Fruit fly (Drosophila melanogaster) whole organism, prepupa: Measurements from ENCODE around the gene Uros1.

Source experiments
- Blimp-1 ChIP-seq: fragments of 200-800 bp; sonication (Bioruptor generic); optimal IDR thresholded peaks from 3 replicates; lab custom pipeline; 2017; ENCODE audit warnings: missing biosample characterization, missing genetic modification characterization, mild to moderate bottlenecking, moderate library complexity, missing genetic modification reagents
- CG10669 ChIP-seq: fragments of 200-800 bp; sonication (Bioruptor generic); optimal IDR thresholded peaks from 3 replicates; lab custom pipeline; 2018; ENCODE audit warnings: missing biosample characterization, mild to moderate bottlenecking, missing genetic modification characterization, moderate library complexity
- CG11294 ChIP-seq: fragments of 200-800 bp; sonication (Bioruptor generic); IDR thresholded peaks from 2 replicates; pipeline ENCODE4 v1.3.6; 2022; ENCODE audit warnings: missing biosample characterization, missing genetic modification characterization
- CG11762 ChIP-seq: fragments of 200-800 bp; sonication (Bioruptor generic); optimal IDR thresholded peaks from 3 replicates; lab custom pipeline; 2016; ENCODE audit warnings: missing biosample characterization, missing genetic modification characterization; ENCODE audit not compliant: insufficient read depth
- CG15336 ChIP-seq: fragments of 200-800 bp; sonication (Bioruptor generic); IDR thresholded peaks from 2 replicates; pipeline ENCODE4 v1.3.6; 2022; ENCODE audit warnings: missing biosample characterization, missing genetic modification characterization
- CG1621 ChIP-seq: fragments of 200-800 bp; sonication (Bioruptor generic); optimal IDR thresholded peaks from 3 replicates; lab custom pipeline; 2018; ENCODE audit warnings: missing biosample characterization, mild to moderate bottlenecking, missing genetic modification characterization
- CG16779 ChIP-seq: fragments of 200-800 bp; sonication (Bioruptor generic); optimal IDR thresholded peaks from 3 replicates; lab custom pipeline; 2017; ENCODE audit warnings: missing biosample characterization, mild to moderate bottlenecking, missing genetic modification characterization
- CG3032 ChIP-seq: fragments of 200-800 bp; optimal IDR thresholded peaks from 2 replicates; lab custom pipeline; 2019; ENCODE audit warnings: missing biosample characterization, mild to moderate bottlenecking, missing genetic modification characterization, moderate library complexity
- CG31627 ChIP-seq: fragments of 200-800 bp; sonication (Bioruptor generic); optimal IDR thresholded peaks from 3 replicates; lab custom pipeline; 2016; ENCODE audit warnings: missing biosample characterization, missing genetic modification characterization
- CG32006 ChIP-seq: fragments of 200-800 bp; sonication (Bioruptor generic); optimal IDR thresholded peaks from 3 replicates; lab custom pipeline; 2017; ENCODE audit warnings: missing biosample characterization, mild to moderate bottlenecking, missing genetic modification characterization
- CG4318 ChIP-seq: fragments of 200-800 bp; sonication (Bioruptor generic); optimal IDR thresholded peaks from 3 replicates; lab custom pipeline; 2017; ENCODE audit warnings: missing biosample characterization, mild to moderate bottlenecking, missing genetic modification characterization
- CG6276 ChIP-seq: fragments of 200-800 bp; sonication (Bioruptor generic); optimal IDR thresholded peaks from 2 replicates; lab custom pipeline; 2017; ENCODE audit warnings: missing biosample characterization, mild to moderate bottlenecking, missing genetic modification characterization
- CG6808 ChIP-seq: fragments of 200-800 bp; sonication (Bioruptor generic); optimal IDR thresholded peaks from 3 replicates; lab custom pipeline; 2017; ENCODE audit warnings: missing biosample characterization, missing genetic modification characterization, mild to moderate bottlenecking, moderate library complexity, missing genetic modification reagents
- CG6854 ChIP-seq: fragments of 200-800 bp; sonication (Bioruptor generic); optimal IDR thresholded peaks from 2 replicates; lab custom pipeline; 2017; ENCODE audit warnings: missing biosample characterization, mild to moderate bottlenecking, missing genetic modification characterization
- CG7368 ChIP-seq: fragments of 200-800 bp; sonication (Bioruptor generic); optimal IDR thresholded peaks from 3 replicates; lab custom pipeline; 2016; ENCODE audit warnings: missing biosample characterization, missing genetic modification characterization
- CG8119 ChIP-seq: fragments of 200-800 bp; sonication (Bioruptor generic); IDR thresholded peaks from 3 replicates; pipeline ENCODE4 v1.3.6; 2022; ENCODE audit warnings: missing biosample characterization, missing genetic modification characterization
- CG8319 ChIP-seq: fragments of 200-800 bp; sonication (Bioruptor generic); optimal IDR thresholded peaks from 3 replicates; lab custom pipeline; 2016; ENCODE audit warnings: missing biosample characterization, missing genetic modification characterization
- CG8632 ChIP-seq: fragments of 200-800 bp; sonication (Bioruptor generic); optimal IDR thresholded peaks from 3 replicates; lab custom pipeline; 2016; ENCODE audit warnings: missing biosample characterization, missing genetic modification characterization
- Eip78C ChIP-seq: fragments of 200-800 bp; sonication (Bioruptor generic); peaks from one replicate; lab custom pipeline; 2016; ENCODE audit warnings: missing biosample characterization, missing genetic modification characterization
- Eip93F ChIP-seq: fragments of 200-800 bp; sonication (Bioruptor generic); optimal IDR thresholded peaks from 2 replicates; lab custom pipeline; 2016; ENCODE audit warnings: missing biosample characterization, mild to moderate bottlenecking, missing genetic modification characterization
- Ets21C ChIP-seq: fragments of 200-800 bp; sonication (Bioruptor generic); optimal IDR thresholded peaks from 3 replicates; lab custom pipeline; 2016; ENCODE audit warnings: missing biosample characterization, missing genetic modification characterization
- Gug ChIP-seq: fragments of 200-800 bp; sonication (Bioruptor generic); IDR thresholded peaks from 2 replicates; pipeline ENCODE4 v1.3.6; 2022; ENCODE audit warnings: missing biosample characterization, missing genetic modification characterization
- Hr38 ChIP-seq: sonication (Bioruptor generic); optimal IDR thresholded peaks from 2 replicates; lab custom pipeline; 2016; ENCODE audit warnings: missing biosample characterization, missing genetic modification characterization
- Hr39 ChIP-seq: fragments of 200-800 bp; sonication (Bioruptor generic); optimal IDR thresholded peaks from 2 replicates; lab custom pipeline; 2016; ENCODE audit warnings: missing biosample characterization, missing genetic modification characterization
- Hr4 ChIP-seq: fragments of 200-800 bp; sonication (Bioruptor generic); optimal IDR thresholded peaks from 3 replicates; lab custom pipeline; 2016; ENCODE audit warnings: missing biosample characterization, missing genetic modification characterization
- Lpt ChIP-seq: fragments of 200-800 bp; sonication (Bioruptor generic); optimal IDR thresholded peaks from 3 replicates; lab custom pipeline; 2016; ENCODE audit warnings: missing biosample characterization, missing genetic modification characterization
- Met ChIP-seq: fragments of 200-800 bp; sonication (Bioruptor generic); optimal IDR thresholded peaks from 3 replicates; lab custom pipeline; 2016; ENCODE audit warnings: missing biosample characterization, missing genetic modification characterization
- OdsH ChIP-seq: fragments of 200-800 bp; sonication (Bioruptor generic); optimal IDR thresholded peaks from 3 replicates; lab custom pipeline; 2016; ENCODE audit warnings: missing biosample characterization, missing genetic modification characterization
- Smox ChIP-seq: fragments of 200-800 bp; sonication (Bioruptor generic); optimal IDR thresholded peaks from 3 replicates; lab custom pipeline; 2016; ENCODE audit warnings: missing biosample characterization, missing genetic modification characterization
- Sox14 ChIP-seq: fragments of 200-800 bp; sonication (Bioruptor generic); optimal IDR thresholded peaks from 3 replicates; lab custom pipeline; 2016; ENCODE audit warnings: missing biosample characterization, missing genetic modification characterization
- Sox15 ChIP-seq: fragments of 200-800 bp; sonication (Bioruptor generic); optimal IDR thresholded peaks from 3 replicates; lab custom pipeline; 2016; ENCODE audit warnings: missing biosample characterization, missing genetic modification characterization
- acj6 ChIP-seq: fragments of 200-800 bp; sonication (Bioruptor generic); optimal IDR thresholded peaks from 3 replicates; lab custom pipeline; 2016; ENCODE audit warnings: missing biosample characterization, missing genetic modification characterization
- cyc ChIP-seq: fragments of 200-800 bp; sonication (Bioruptor generic); optimal IDR thresholded peaks from 3 replicates; lab custom pipeline; 2016; ENCODE audit warnings: missing biosample characterization, missing genetic modification characterization
- dsx ChIP-seq: fragments of 200-800 bp; optimal IDR thresholded peaks from 3 replicates; lab custom pipeline; 2019; ENCODE audit warnings: missing biosample characterization, mild to moderate bottlenecking, missing genetic modification characterization, moderate library complexity; ENCODE audit not compliant: poor library complexity, severe bottlenecking
- eg ChIP-seq: fragments of 200-800 bp; sonication (Bioruptor generic); IDR thresholded peaks from 3 replicates; pipeline ENCODE4 v1.3.6; 2022; ENCODE audit warnings: missing biosample characterization, missing genetic modification characterization
- esn ChIP-seq: fragments of 200-800 bp; sonication (Bioruptor generic); optimal IDR thresholded peaks from 2 replicates; lab custom pipeline; 2016; ENCODE audit warnings: missing biosample characterization, mild to moderate bottlenecking, missing genetic modification characterization, moderate library complexity
- fd59A ChIP-seq: fragments of 200-800 bp; sonication (Bioruptor generic); optimal IDR thresholded peaks from 2 replicates; lab custom pipeline; 2017; ENCODE audit warnings: missing biosample characterization, mild to moderate bottlenecking, missing genetic modification characterization, missing genetic modification reagents
- fd85E ChIP-seq: fragments of 200-800 bp; sonication (Bioruptor generic); optimal IDR thresholded peaks from 3 replicates; lab custom pipeline; 2016; ENCODE audit warnings: missing biosample characterization, missing genetic modification characterization
- fkh ChIP-seq: fragments of 200-800 bp; sonication (Bioruptor generic); optimal IDR thresholded peaks from 3 replicates; lab custom pipeline; 2017; ENCODE audit warnings: missing biosample characterization, mild to moderate bottlenecking, missing genetic modification characterization, moderate library complexity
- lz ChIP-seq: fragments of 200-800 bp; sonication (Bioruptor generic); optimal IDR thresholded peaks from 3 replicates; lab custom pipeline; 2016; ENCODE audit warnings: missing biosample characterization, missing genetic modification characterization
- net ChIP-seq: fragments of 200-800 bp; sonication (Bioruptor generic); optimal IDR thresholded peaks from 3 replicates; lab custom pipeline; 2016; ENCODE audit warnings: missing biosample characterization, missing genetic modification characterization
- pdm3 ChIP-seq: fragments of 200-800 bp; sonication (Bioruptor generic); optimal IDR thresholded peaks from 3 replicates; lab custom pipeline; 2016; ENCODE audit warnings: missing biosample characterization, missing genetic modification characterization
- salr ChIP-seq, 2 experiments: fragments of 200-800 bp; sonication (Bioruptor generic); optimal IDR thresholded peaks; 3 replicates each; lab custom pipeline; 2016 to 2018; ENCODE audit warnings: missing biosample characterization in 2 of 2, missing genetic modification characterization in 2 of 2, mild to moderate bottlenecking in 1 of 2
- spab ChIP-seq: fragments of 200-800 bp; sonication (Bioruptor generic); optimal IDR thresholded peaks from 2 replicates; lab custom pipeline; 2017; ENCODE audit warnings: missing biosample characterization, mild to moderate bottlenecking, missing genetic modification characterization, missing genetic modification reagents
- ss ChIP-seq, 2 experiments: fragments of 200-800 bp; sonication (Bioruptor generic); optimal IDR thresholded peaks; 2 replicates in 1 of 2; 3 replicates in 1 of 2; lab custom pipeline; 2017 to 2018; ENCODE audit warnings: mild to moderate bottlenecking in 2 of 2, missing biosample characterization in 2 of 2, missing genetic modification characterization in 2 of 2, moderate library complexity in 1 of 2
- svp ChIP-seq: fragments of 200-800 bp; sonication (Bioruptor generic); peaks from one replicate; lab custom pipeline; 2016; ENCODE audit warnings: missing biosample characterization, missing genetic modification characterization
- topi ChIP-seq: fragments of 200-800 bp; sonication (Bioruptor generic); optimal IDR thresholded peaks from 3 replicates; lab custom pipeline; 2016; ENCODE audit warnings: missing biosample characterization, missing genetic modification characterization
- vri ChIP-seq: fragments of 200-800 bp; sonication (Bioruptor generic); optimal IDR thresholded peaks from 3 replicates; lab custom pipeline; 2016; ENCODE audit warnings: missing biosample characterization, mild to moderate bottlenecking, missing genetic modification characterization

The Uros1 gene

dm6 chrX:8896080-8896479 is 4.0 kb downstream of the Uros1 start (continued):
- TF ChIP-seq ss (GFP tag; optimal IDR thresholded peaks at IDR 0.05; lab: Kevin White, UChicago) (peak; percentile 72 to 82), salr (GFP tag; optimal IDR thresholded peaks at IDR 0.05; lab: Kevin White, UChicago) (peak; percentile 76 to 85), CG8119 (GFP tag; lab: Robert Waterston, UW) (peak; percentile 96), CG16779 (peak; percentile 83), OdsH (peak; percentile 95), CG6276 (GFP tag; lab: Kevin White, UChicago) (peak; percentile 94), svp (GFP tag; lab: Kevin White, UChicago) (peak; percentile 95), CG4318 (GFP tag; lab: Kevin White, UChicago) (peak; percentile 93), CG8632 (GFP tag; lab: Kevin White, UChicago) (peak; percentile 90), esn (GFP tag; lab: Kevin White, UChicago) (peak; percentile 92), Sox15 (GFP tag; lab: Kevin White, UChicago) (peak; percentile 87), fd59A (GFP tag; lab: Kevin White, UChicago) (peak; percentile 85), spab (GFP tag; lab: Kevin White, UChicago) (peak; percentile 83)

dm6 chrX:8895413-8895812 is 4.7 kb downstream of the Uros1 start:
- TF ChIP-seq Sox15 (GFP tag; lab: Kevin White, UChicago): no peak
- peak; percentile 19 for TF ChIP-seq Sox14
- TF ChIP-seq Smox (GFP tag; lab: Kevin White, UChicago): peak; percentile 27
- TF ChIP-seq dsx (GFP tag; lab: Kevin White, UChicago): no peak
- TF ChIP-seq svp (GFP tag; lab: Kevin White, UChicago): peak; percentile 61
- TF ChIP-seq CG7368: no peak
- no peak for TF ChIP-seq CG6854 (GFP tag; lab: Kevin White, UChicago)
- no peak; the same call in 1 of the 2 replicates for TF ChIP-seq CG15336 (GFP tag; lab: Robert Waterston, UW)
- no peak for TF ChIP-seq vri (GFP tag; lab: Kevin White, UChicago)
- peak; percentile 36 for TF ChIP-seq topi
- no peak for TF ChIP-seq CG4318 (GFP tag; lab: Kevin White, UChicago)
- peak; percentile 6 for TF ChIP-seq Met (GFP tag; lab: Kevin White, UChicago)
- TF ChIP-seq Hr38 (GFP tag; lab: Kevin White, UChicago): no peak
- peak; percentile 51 for TF ChIP-seq CG31627 (GFP tag; lab: Kevin White, UChicago)
- peak; percentile 87 for TF ChIP-seq Eip78C (GFP tag; lab: Kevin White, UChicago)
- no peak for TF ChIP-seq CG10669 (GFP tag; lab: Kevin White, UChicago)
- no peak for TF ChIP-seq spab (GFP tag; lab: Kevin White, UChicago)
- TF ChIP-seq fkh: no peak
- no peak for TF ChIP-seq salr (GFP tag; optimal IDR thresholded peaks at IDR 0.05; lab: Kevin White, UChicago)
- TF ChIP-seq Eip93F (GFP tag; lab: Kevin White, UChicago): no peak
- TF ChIP-seq CG8119 (GFP tag; lab: Robert Waterston, UW): no peak; the same call in 2 of the 3 replicates
- TF ChIP-seq CG6808: peak; percentile 15
- TF ChIP-seq CG6276 (GFP tag; lab: Kevin White, UChicago): no peak
- TF ChIP-seq Hr39: peak; percentile 48
- no peak for TF ChIP-seq CG11762 (GFP tag; lab: Kevin White, UChicago)
- TF ChIP-seq Hr4 (GFP tag; lab: Kevin White, UChicago): peak; percentile 19
- TF ChIP-seq Blimp-1 (GFP tag; lab: Kevin White, UChicago): no peak
- no peak for TF ChIP-seq CG11294 (GFP tag; lab: Robert Waterston, UW)
- no peak for TF ChIP-seq Lpt (GFP tag; lab: Kevin White, UChicago)
- TF ChIP-seq OdsH: peak; percentile 26
- TF ChIP-seq net (GFP tag; lab: Kevin White, UChicago): no peak
- TF ChIP-seq acj6: peak; percentile 4
- TF ChIP-seq pdm3 (GFP tag; lab: Kevin White, UChicago): peak; percentile 51
- no peak for TF ChIP-seq Gug (GFP tag; lab: Robert Waterston, UW)
- no peak for TF ChIP-seq CG1621 (tag; lab: Kevin White, UChicago)
- TF ChIP-seq CG3032 (tag; lab: Kevin White, UChicago): peak; percentile 2
- no peak for TF ChIP-seq CG16779
- peak; percentile 48 for TF ChIP-seq lz (GFP tag; lab: Kevin White, UChicago)
- no peak for TF ChIP-seq CG8319
- no peak for TF ChIP-seq fd85E (GFP tag; lab: Kevin White, UChicago)
- TF ChIP-seq cyc (GFP tag; lab: Kevin White, UChicago): peak; percentile 12
- TF ChIP-seq ss (GFP tag; optimal IDR thresholded peaks at IDR 0.05; lab: Kevin White, UChicago): no peak
- peak; percentile 34 for TF ChIP-seq CG32006 (GFP tag; lab: Kevin White, UChicago)
- no peak; the same call in 2 of the 3 replicates for TF ChIP-seq eg
- peak; percentile 35 for TF ChIP-seq Ets21C
